Worm (Caenorhabditis elegans) whole organism, late embryonic: Measurements from ENCODE around the gene srbc-6.

Source experiments
- ama-1 ChIP-seq: fragments of 150-350 bp; optimal IDR thresholded peaks from 2 replicates; lab custom pipeline; 2014
- eyg-1 ChIP-seq: sonication (generic microtip); optimal IDR thresholded peaks from 2 replicates; lab custom pipeline; 2016; ENCODE audit warnings: missing genotype, missing genetic modification characterization, missing compliant biosample characterization
- nhr-11 ChIP-seq: fragments of 150-350 bp; optimal IDR thresholded peaks from 2 replicates; lab custom pipeline; 2014; ENCODE audit warnings: missing biosample characterization, missing genetic modification characterization
- pag-3 ChIP-seq: sonication (generic microtip); optimal IDR thresholded peaks from 2 replicates; lab custom pipeline; 2016; ENCODE audit warnings: missing compliant biosample characterization, missing genetic modification characterization, borderline replicate concordance

ce11 chrV:3165438-3165837, 4.5 kb upstream of the srbc-6 start, which contains the start of gene C36C5.14:
- TF ChIP-seq ama-1 (lab: Kevin White, UChicago) (no peak), nhr-11 (tag; lab: Kevin White, UChicago) (no peak), eyg-1 (no peak), pag-3 (tag; lab: Kevin White, UChicago) (no peak)
